Worm (Caenorhabditis elegans): Measurements from ENCODE around the gene glb-19.

The glb-19 gene

ce11 chrIV:10685758-10686157, 31.8 kb upstream of the glb-19 start, which contains the start of the genes K08C7.6 and R102.1:
K08C7.6 (minus strand) TSS chrIV:10685858.
R102.1 (plus strand) TSS chrIV:10686048.
- TF ChIP-seq lim-6 (tag; optimal IDR thresholded peaks at IDR 0.05) (no peak), ceh-18 (tag; optimal IDR thresholded peaks at IDR 0.05) (no peak), K09A11.1 (tag; optimal IDR thresholded peaks at IDR 0.05; ENCODE audit: insufficient read depth) (no peak), F13H6.1 (tag; optimal IDR thresholded peaks at IDR 0.05) (no peak), C38D4.7 (GFP tag; optimal IDR thresholded peaks at IDR 0.05) (no peak), K02D7.2 (tag; optimal IDR thresholded peaks at IDR 0.05) (no peak), nfya-1 (tag; optimal IDR thresholded peaks at IDR 0.05) (no peak), mec-3 (tag; optimal IDR thresholded peaks at IDR 0.05; ENCODE audit: borderline replicate concordance) (no peak), tbx-2 (tag; optimal IDR thresholded peaks at IDR 0.05) (no peak), fax-1 (tag; optimal IDR thresholded peaks at IDR 0.05) (no peak), ztf-16 (tag; optimal IDR thresholded peaks at IDR 0.05) (no peak), elt-4 (tag; optimal IDR thresholded peaks at IDR 0.05) (no peak), ceh-45 (GFP tag; IDR thresholded peaks at IDR 0.05) (no peak)

ce11 chrIV:10682155-10682749, 28.3 kb upstream of the glb-19 start, which contains the start of gene fmo-2:
fmo-2 (plus strand) TSS chrIV:10682524.
- TF ChIP-seq ceh-14 (tag; optimal IDR thresholded peaks at IDR 0.05), result no peak

- no peak for TF ChIP-seq K02D7.2 (tag; optimal IDR thresholded peaks at IDR 0.05)
- no peak for TF ChIP-seq hlh-13 (GFP tag; optimal IDR thresholded peaks at IDR 0.05)
- TF ChIP-seq lim-6 (tag; optimal IDR thresholded peaks at IDR 0.05), result no peak
- TF ChIP-seq che-1 (tag; optimal IDR thresholded peaks at IDR 0.05), result no peak
- TF ChIP-seq sox-4 (tag; optimal IDR thresholded peaks at IDR 0.05), result no peak
- no peak for TF ChIP-seq tbx-7 (tag; optimal IDR thresholded peaks at IDR 0.05)
- no peak for TF ChIP-seq ztf-16 (tag; optimal IDR thresholded peaks at IDR 0.05)
- no peak for TF ChIP-seq Y22D7AL.16 (tag; optimal IDR thresholded peaks at IDR 0.05)
- TF ChIP-seq pag-3 (tag; optimal IDR thresholded peaks at IDR 0.05; ENCODE audit: borderline replicate concordance), result no peak
- TF ChIP-seq ets-4 (tag; optimal IDR thresholded peaks at IDR 0.05), result no peak
- TF ChIP-seq unc-42 (tag; optimal IDR thresholded peaks at IDR 0.05), result no peak
- no peak for TF ChIP-seq nhr-11 (tag; optimal IDR thresholded peaks at IDR 0.05)
- no peak for TF ChIP-seq npax-4 (tag; optimal IDR thresholded peaks at IDR 0.05)
- no peak for TF ChIP-seq hlh-8 (tag; optimal IDR thresholded peaks at IDR 0.05)
- TF ChIP-seq ceh-48 (tag; optimal IDR thresholded peaks at IDR 0.05), result no peak
- TF ChIP-seq hlh-6 (tag; optimal IDR thresholded peaks at IDR 0.05), result no peak
- TF ChIP-seq sox-2 (GFP tag; IDR thresholded peaks at IDR 0.05), result no peak
- TF ChIP-seq hlh-15 (tag; optimal IDR thresholded peaks at IDR 0.05), result no peak
- no peak for TF ChIP-seq rnt-1 (tag; optimal IDR thresholded peaks at IDR 0.05)
Observed at ce11 chrIV:10680379-10680778, 26.4 kb upstream of the glb-19 start, which contains the start of gene K08C7.4. K08C7.4 (minus strand) TSS chrIV:10680479.

ce11 chrIV:10668561-10668960, 14.6 kb upstream of the glb-19 start:
- TF ChIP-seq hlh-30 (tag; optimal IDR thresholded peaks at IDR 0.05; ENCODE audit: insufficient read depth) (no peak), ceh-6 (GFP tag; optimal IDR thresholded peaks at IDR 0.05) (no peak), zip-5 (tag; optimal IDR thresholded peaks at IDR 0.05) (no peak), tbx-7 (tag; optimal IDR thresholded peaks at IDR 0.05) (no peak), C08G9.2 (tag; optimal IDR thresholded peaks at IDR 0.05) (no peak), ttx-3 (tag; optimal IDR thresholded peaks at IDR 0.05) (no peak), ets-4 (tag; optimal IDR thresholded peaks at IDR 0.05) (no peak), odd-2 (tag; optimal IDR thresholded peaks at IDR 0.05) (no peak), sdc-2 (tag; optimal IDR thresholded peaks at IDR 0.05) (no peak)

Data from whole organism, late embryonic.